Fruit fly (Drosophila melanogaster) whole organism, embryonic: ENCODE results near the gene Sse.

Source experiments
- Adf1 ChIP-seq: fragments of 200-800 bp; sonication (Bioruptor generic); IDR thresholded peaks from 2 replicates; pipeline ENCODE4 v1.3.6; 2022; ENCODE audit warnings: missing biosample characterization, missing genetic modification characterization
- Asciz ChIP-seq: fragments of 200-800 bp; sonication (Bioruptor generic); optimal IDR thresholded peaks from 2 replicates; lab custom pipeline; 2017; ENCODE audit warnings: missing biosample characterization, mild to moderate bottlenecking, missing genetic modification characterization, missing genetic modification reagents
- Blimp-1 ChIP-seq: fragments of 200-800 bp; sonication (Bioruptor generic); optimal IDR thresholded peaks from 3 replicates; lab custom pipeline; 2018; ENCODE audit warnings: missing biosample characterization, missing genetic modification characterization, mild to moderate bottlenecking, moderate library complexity, missing genetic modification reagents
- CG10431 ChIP-seq: fragments of 200-800 bp; sonication (Bioruptor generic); optimal IDR thresholded peaks from 3 replicates; lab custom pipeline; 2018; ENCODE audit warnings: missing biosample characterization, mild to moderate bottlenecking, missing genetic modification characterization
- CG10543 ChIP-seq: fragments of 200-800 bp; sonication (Bioruptor generic); optimal IDR thresholded peaks from 3 replicates; lab custom pipeline; 2017; ENCODE audit warnings: missing biosample characterization, mild to moderate bottlenecking, missing genetic modification characterization, moderate library complexity
- CG11456 ChIP-seq: fragments of 200-800 bp; sonication (Bioruptor generic); IDR thresholded peaks from 3 replicates; pipeline ENCODE4 v1.3.6; 2022; ENCODE audit warnings: missing biosample characterization, missing genetic modification characterization
- CG13424 ChIP-seq: fragments of 200-800 bp; sonication (Bioruptor generic); optimal IDR thresholded peaks from 2 replicates; lab custom pipeline; 2019; ENCODE audit warnings: missing biosample characterization, mild to moderate bottlenecking, missing genetic modification characterization, moderate library complexity
- CG13624 ChIP-seq: fragments of 200-800 bp; sonication (Bioruptor generic); optimal IDR thresholded peaks from 2 replicates; lab custom pipeline; 2016; ENCODE audit warnings: missing biosample characterization, missing genetic modification characterization
- CG14050 ChIP-seq: fragments of 200-800 bp; sonication (Bioruptor generic); IDR thresholded peaks from 3 replicates; pipeline ENCODE4 v1.3.6; 2022; ENCODE audit warnings: missing biosample characterization, missing genetic modification characterization
- CG15269 ChIP-seq: fragments of 200-800 bp; sonication (Bioruptor generic); optimal IDR thresholded peaks from 2 replicates; lab custom pipeline; 2018; ENCODE audit warnings: missing biosample characterization, mild to moderate bottlenecking, missing genetic modification characterization, moderate library complexity
- CG1792 ChIP-seq: fragments of 200-800 bp; sonication (Bioruptor generic); optimal IDR thresholded peaks from 2 replicates; lab custom pipeline; 2016; ENCODE audit warnings: missing biosample characterization, missing genetic modification characterization
- CG2129 ChIP-seq: fragments of 200-800 bp; sonication (Bioruptor generic); IDR thresholded peaks from 2 replicates; pipeline ENCODE4 v1.3.6; 2022; ENCODE audit warnings: missing biosample characterization, missing genetic modification characterization; ENCODE audit not compliant: partially characterized antibody
- CG32532 ChIP-seq: fragments of 200-800 bp; sonication (Bioruptor generic); IDR thresholded peaks from 2 replicates; pipeline ENCODE4 v1.3.6; 2022; ENCODE audit warnings: missing biosample characterization, missing genetic modification characterization
- CG4730 ChIP-seq: fragments of 200-800 bp; sonication (Bioruptor generic); IDR thresholded peaks from 2 replicates; pipeline ENCODE4 v1.3.6; 2022; ENCODE audit warnings: missing biosample characterization, missing genetic modification characterization
- CG7745 ChIP-seq: fragments of 200-800 bp; sonication (Bioruptor generic); optimal IDR thresholded peaks from 2 replicates; lab custom pipeline; 2018; ENCODE audit warnings: missing biosample characterization, mild to moderate bottlenecking, missing genetic modification characterization, moderate library complexity
- CG8478 ChIP-seq: fragments of >200 bp; optimal IDR thresholded peaks from 2 replicates; lab custom pipeline; 2018
- CG9797 ChIP-seq: fragments of 200-800 bp; sonication (Bioruptor generic); optimal IDR thresholded peaks from 3 replicates; lab custom pipeline; 2018; ENCODE audit warnings: missing biosample characterization, mild to moderate bottlenecking, missing genetic modification characterization
- Dad ChIP-seq: fragments of 200-800 bp; sonication (Bioruptor generic); optimal IDR thresholded peaks from 3 replicates; lab custom pipeline; 2016; ENCODE audit warnings: missing biosample characterization, missing genetic modification characterization
- Dek ChIP-seq: fragments of 200-800 bp; sonication (Bioruptor generic); optimal IDR thresholded peaks from 3 replicates; lab custom pipeline; 2019; ENCODE audit warnings: missing biosample characterization, mild to moderate bottlenecking, missing genetic modification characterization, moderate library complexity
- Dip3 ChIP-seq: fragments of 200-800 bp; sonication (Bioruptor generic); optimal IDR thresholded peaks from 3 replicates; lab custom pipeline; 2016; ENCODE audit warnings: missing biosample characterization, missing genetic modification characterization
- Dll ChIP-seq: fragments of 200-800 bp; sonication (Bioruptor generic); IDR thresholded peaks from 4 replicates; pipeline ENCODE4 v1.3.6; 2022; ENCODE audit warnings: missing biosample characterization, missing genetic modification characterization; ENCODE audit not compliant: partially characterized antibody
- Drgx ChIP-seq: fragments of 200-800 bp; sonication (Bioruptor generic); IDR thresholded peaks from 2 replicates; pipeline ENCODE4 v1.3.6; 2022; ENCODE audit warnings: missing biosample characterization, missing genetic modification characterization
- Lhr ChIP-seq: fragments of 200-800 bp; sonication (Bioruptor generic); optimal IDR thresholded peaks from 3 replicates; lab custom pipeline; 2017; ENCODE audit warnings: mild to moderate bottlenecking, missing biosample characterization, missing genetic modification reagents, missing genetic modification characterization
- Lim3 ChIP-seq: fragments of 200-800 bp; sonication (Bioruptor generic); IDR thresholded peaks from 2 replicates; pipeline ENCODE4 v1.3.6; 2022; ENCODE audit warnings: missing biosample characterization, missing genetic modification characterization
- Lpt ChIP-seq: fragments of >200 bp; optimal IDR thresholded peaks from 2 replicates; lab custom pipeline; 2018; ENCODE audit warnings: missing biosample characterization, missing genetic modification characterization
- Neu2 ChIP-seq: fragments of 200-800 bp; sonication (Bioruptor generic); optimal IDR thresholded peaks from 3 replicates; lab custom pipeline; 2016; ENCODE audit warnings: missing biosample characterization, missing genetic modification characterization, borderline replicate concordance
- Rfx ChIP-seq: fragments of 200-800 bp; sonication (Bioruptor generic); IDR thresholded peaks from 2 replicates; pipeline ENCODE4 v1.3.6; 2022; ENCODE audit warnings: missing biosample characterization, missing genetic modification characterization
- Xrp1 ChIP-seq: fragments of 200-800 bp; sonication (Bioruptor generic); IDR thresholded peaks from 2 replicates; pipeline ENCODE4 v1.3.6; 2022; ENCODE audit warnings: missing biosample characterization, missing genetic modification characterization
- abd-A ChIP-seq: fragments of 200-800 bp; sonication (Bioruptor generic); optimal IDR thresholded peaks from 3 replicates; lab custom pipeline; 2019; ENCODE audit warnings: missing biosample characterization, mild to moderate bottlenecking, missing genetic modification characterization, moderate library complexity
- amos ChIP-seq: fragments of 200-800 bp; sonication (Bioruptor generic); IDR thresholded peaks from 2 replicates; pipeline ENCODE4 v1.3.6; 2022; ENCODE audit warnings: missing biosample characterization, missing genetic modification characterization; ENCODE audit not compliant: partially characterized antibody
- aop ChIP-seq: fragments of 200-800 bp; sonication (Bioruptor generic); IDR thresholded peaks from 2 replicates; pipeline ENCODE4 v1.3.6; 2022; ENCODE audit warnings: missing biosample characterization, missing genetic modification characterization
- bbx ChIP-seq: fragments of 200-800 bp; sonication (Bioruptor generic); IDR thresholded peaks from 2 replicates; pipeline ENCODE4 v1.3.6; 2022; ENCODE audit warnings: missing biosample characterization, missing genetic modification characterization; ENCODE audit not compliant: partially characterized antibody
- crol ChIP-seq: fragments of 200-800 bp; sonication (Bioruptor generic); IDR thresholded peaks from 2 replicates; pipeline ENCODE4 v1.3.6; 2022; ENCODE audit warnings: missing biosample characterization, missing genetic modification characterization
- crp ChIP-seq, 2 experiments: fragments of 200-800 bp; sonication (Bioruptor generic); optimal IDR thresholded peaks; 2 replicates in 1 of 2; 3 replicates in 1 of 2; lab custom pipeline; 2017; ENCODE audit warnings: missing biosample characterization in 2 of 2, missing genetic modification characterization in 2 of 2, mild to moderate bottlenecking in 1 of 2, moderate library complexity in 1 of 2
- ewg ChIP-seq: fragments of 200-800 bp; sonication (Bioruptor generic); optimal IDR thresholded peaks from 3 replicates; lab custom pipeline; 2017; ENCODE audit warnings: mild to moderate bottlenecking, missing biosample characterization, missing genetic modification reagents, missing genetic modification characterization
- ftz-f1 ChIP-seq: fragments of 200-800 bp; sonication (Bioruptor generic); optimal IDR thresholded peaks from 2 replicates; lab custom pipeline; 2016; ENCODE audit warnings: missing biosample characterization, missing genetic modification characterization
- grau ChIP-seq: fragments of 200-800 bp; optimal IDR thresholded peaks from 3 replicates; lab custom pipeline; 2019; ENCODE audit warnings: missing biosample characterization, mild to moderate bottlenecking, missing genetic modification characterization, moderate library complexity
- klu ChIP-seq: fragments of 200-800 bp; sonication (Bioruptor generic); IDR thresholded peaks from 2 replicates; pipeline ENCODE4 v1.3.6; 2022; ENCODE audit warnings: missing biosample characterization, missing genetic modification characterization
- luna ChIP-seq: fragments of 200-800 bp; sonication (Bioruptor generic); optimal IDR thresholded peaks from 2 replicates; lab custom pipeline; 2016; ENCODE audit warnings: missing biosample characterization, missing genetic modification characterization
- maf-S ChIP-seq: fragments of 200-800 bp; sonication (Bioruptor generic); optimal IDR thresholded peaks from 2 replicates; lab custom pipeline; 2016; ENCODE audit warnings: missing biosample characterization, missing genetic modification characterization
- nau ChIP-seq: fragments of 200-800 bp; sonication (Bioruptor generic); optimal IDR thresholded peaks from 3 replicates; lab custom pipeline; 2017; ENCODE audit warnings: missing biosample characterization, mild to moderate bottlenecking, missing genetic modification characterization, missing genetic modification reagents
- org-1 ChIP-seq: fragments of 200-800 bp; sonication (Bioruptor generic); optimal IDR thresholded peaks from 2 replicates; lab custom pipeline; 2017; ENCODE audit warnings: missing biosample characterization, missing genetic modification characterization
- salm ChIP-seq: fragments of 200-800 bp; sonication (Bioruptor generic); optimal IDR thresholded peaks from 2 replicates; lab custom pipeline; 2018; ENCODE audit warnings: missing biosample characterization, mild to moderate bottlenecking, missing genetic modification characterization
- sc ChIP-seq, 3 experiments: fragments of >200 bp in 2 of 3; fragments of 200-800 bp in 1 of 3; sonication (Bioruptor generic) in 1 of 3; optimal IDR thresholded peaks; 2 replicates in 2 of 3; 3 replicates in 1 of 3; lab custom pipeline; 2017; ENCODE audit warnings: mild to moderate bottlenecking in 1 of 3, missing biosample characterization in 1 of 3, missing genetic modification characterization in 1 of 3, missing genetic modification reagents in 1 of 3
- sens-2 ChIP-seq: fragments of 200-800 bp; sonication (Bioruptor generic); IDR thresholded peaks from 2 replicates; pipeline ENCODE4 v1.3.6; 2022; ENCODE audit warnings: missing biosample characterization, missing genetic modification characterization
- sqz ChIP-seq: fragments of 200-800 bp; sonication (Bioruptor generic); optimal IDR thresholded peaks from 3 replicates; lab custom pipeline; 2018; ENCODE audit warnings: missing biosample characterization, mild to moderate bottlenecking, missing genetic modification characterization
- ssp ChIP-seq: fragments of 200-800 bp; sonication (Bioruptor generic); IDR thresholded peaks from 2 replicates; pipeline ENCODE4 v1.3.6; 2022; ENCODE audit warnings: missing biosample characterization, missing genetic modification characterization
- tin ChIP-seq: fragments of 200-800 bp; sonication (Bioruptor generic); optimal IDR thresholded peaks from 3 replicates; lab custom pipeline; 2016; ENCODE audit warnings: missing biosample characterization, missing genetic modification characterization
- tio ChIP-seq: fragments of 200-800 bp; sonication (Bioruptor generic); optimal IDR thresholded peaks from 2 replicates; lab custom pipeline; 2017; ENCODE audit warnings: missing biosample characterization, missing genetic modification characterization, inconsistent platforms
- zf30C ChIP-seq: fragments of 200-800 bp; sonication (Bioruptor generic); optimal IDR thresholded peaks from 3 replicates; lab custom pipeline; 2018; ENCODE audit warnings: missing biosample characterization, mild to moderate bottlenecking, missing genetic modification characterization

Sse gene

DNA sequence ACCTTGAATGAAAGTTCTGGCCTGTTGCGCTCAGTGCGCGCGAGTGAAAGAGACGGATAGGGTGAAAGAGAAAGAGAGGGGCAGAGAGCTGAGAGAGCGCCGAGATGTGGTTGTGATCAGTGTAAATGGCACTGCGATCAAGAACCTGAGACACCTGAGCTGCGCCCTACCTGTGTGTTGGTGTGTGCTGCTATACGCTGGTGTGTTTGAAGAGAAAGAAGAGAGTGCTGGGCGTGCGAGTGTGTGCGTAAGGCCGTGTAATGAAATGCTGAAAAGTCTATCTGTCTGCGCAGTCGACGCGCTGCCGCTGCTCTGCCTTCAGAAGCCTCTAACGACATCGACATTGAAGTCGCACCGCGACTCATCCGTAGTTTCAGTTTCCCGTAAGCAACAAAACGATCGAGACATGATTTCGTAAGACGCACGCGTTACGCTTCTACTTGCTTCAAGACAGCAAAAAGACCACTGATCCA, 31.4 kb downstream of the Sse start, which contains the start of gene Blimp-1 (continued):
- TF ChIP-seq Blimp-1: peak; percentile 51
- no peak for TF ChIP-seq Xrp1
- TF ChIP-seq ewg (GFP tag; lab: Kevin White, UChicago): no peak
- no peak for TF ChIP-seq Lpt
- no peak for TF ChIP-seq salm (tag; lab: Kevin White, UChicago)
- TF ChIP-seq sc (optimal IDR thresholded peaks at IDR 0.05; lab: Kevin White, UChicago): no peak
- TF ChIP-seq sc (GFP tag; optimal IDR thresholded peaks at IDR 0.05; lab: Kevin White, UChicago): no peak
- TF ChIP-seq crp (GFP tag; optimal IDR thresholded peaks at IDR 0.05; lab: Kevin White, UChicago): no peak
- TF ChIP-seq CG10543: no peak
- TF ChIP-seq CG1792 (GFP tag; lab: Kevin White, UChicago): no peak
- peak; percentile 13 for TF ChIP-seq sqz (GFP tag; lab: Kevin White, UChicago)
- TF ChIP-seq Rfx (GFP tag; lab: Robert Waterston, UW): no peak
- no peak for TF ChIP-seq CG13624
- TF ChIP-seq klu (GFP tag; lab: Robert Waterston, UW): no peak
- no peak for TF ChIP-seq CG2129 (GFP tag; lab: Robert Waterston, UW)
- TF ChIP-seq ssp (GFP tag; lab: Robert Waterston, UW): no peak
- no peak for TF ChIP-seq Neu2 (GFP tag; lab: Kevin White, UChicago)
- TF ChIP-seq luna: no peak
- no peak for TF ChIP-seq Dip3 (GFP tag; lab: Kevin White, UChicago)
- TF ChIP-seq maf-S (GFP tag; lab: Kevin White, UChicago): no peak
- TF ChIP-seq aop (GFP tag; lab: Robert Waterston, UW): 0 out of 2 replicates have a peak, but pooled peaks have one; percentile 8
- no peak for TF ChIP-seq CG13424
- no peak for TF ChIP-seq Dek (tag; lab: Kevin White, UChicago)
- no peak for TF ChIP-seq CG15269 (tag; lab: Kevin White, UChicago)
- no peak for TF ChIP-seq CG7745 (tag; lab: Kevin White, UChicago)
- no peak for TF ChIP-seq ftz-f1 (GFP tag; lab: Kevin White, UChicago)
- no peak for TF ChIP-seq CG14050
- peak; percentile 51 for TF ChIP-seq CG32532
- TF ChIP-seq grau (tag; lab: Kevin White, UChicago): no peak
- TF ChIP-seq bbx (GFP tag; lab: Robert Waterston, UW): 0 out of 2 replicates have a peak, but pooled peaks have one; percentile 16
- TF ChIP-seq zf30C: peak; percentile 55
- TF ChIP-seq amos (GFP tag; lab: Robert Waterston, UW): no peak
- TF ChIP-seq Asciz (GFP tag; lab: Kevin White, UChicago): no peak
- TF ChIP-seq Lhr (GFP tag; lab: Kevin White, UChicago): no peak
- no peak for TF ChIP-seq tin (GFP tag; lab: Kevin White, UChicago)
- TF ChIP-seq CG8478 (lab: Kevin White, UChicago): peak; percentile 83
- TF ChIP-seq crol (GFP tag; lab: Robert Waterston, UW): 0 out of 2 replicates have a peak, but pooled peaks have one; percentile 27
- peak; percentile 71 for TF ChIP-seq Adf1 (GFP tag; lab: Robert Waterston, UW)
- no peak for TF ChIP-seq org-1 (GFP tag; lab: Kevin White, UChicago)
- no peak for TF ChIP-seq Dad (GFP tag; lab: Kevin White, UChicago)
- TF ChIP-seq nau (GFP tag; lab: Kevin White, UChicago): no peak
- TF ChIP-seq abd-A (tag; lab: Kevin White, UChicago): no peak
- no peak for TF ChIP-seq CG10431 (GFP tag; lab: Kevin White, UChicago)
- TF ChIP-seq Lim3 (GFP tag; lab: Robert Waterston, UW): no peak
- no peak for TF ChIP-seq tio (GFP tag; lab: Kevin White, UChicago)
- no peak for TF ChIP-seq CG4730
- TF ChIP-seq CG9797 (GFP tag; lab: Kevin White, UChicago): no peak
- TF ChIP-seq CG11456 (GFP tag; lab: Robert Waterston, UW): 0 out of 3 replicates have a peak, but pooled peaks have one; percentile 7
- TF ChIP-seq Dll (GFP tag; lab: Robert Waterston, UW): 0 out of 4 replicates have a peak, but pooled peaks have one; percentile 17
- no peak for TF ChIP-seq Drgx (GFP tag; lab: Robert Waterston, UW)
- TF ChIP-seq sens-2 (GFP tag; lab: Robert Waterston, UW): no peak
